Worm (Caenorhabditis elegans) whole organism, early embryonic: Measurements from ENCODE around the gene twk-22.

Experiments used
- ama-1 ChIP-seq: fragments of 150-350 bp; optimal IDR thresholded peaks from 2 replicates; lab custom pipeline; 2014
- hnd-1 ChIP-seq: sonication (generic microtip); optimal IDR thresholded peaks from 2 replicates; lab custom pipeline; 2016; ENCODE audit warnings: missing genetic modification characterization, missing compliant biosample characterization
- pes-1 ChIP-seq: fragments of 200-800 bp; sonication (Bioruptor generic); IDR thresholded peaks from 2 replicates; pipeline ENCODE4 v1.3.6; 2022; ENCODE audit warnings: missing genetic modification reagents, missing genetic modification characterization, missing compliant biosample characterization

DNA sequence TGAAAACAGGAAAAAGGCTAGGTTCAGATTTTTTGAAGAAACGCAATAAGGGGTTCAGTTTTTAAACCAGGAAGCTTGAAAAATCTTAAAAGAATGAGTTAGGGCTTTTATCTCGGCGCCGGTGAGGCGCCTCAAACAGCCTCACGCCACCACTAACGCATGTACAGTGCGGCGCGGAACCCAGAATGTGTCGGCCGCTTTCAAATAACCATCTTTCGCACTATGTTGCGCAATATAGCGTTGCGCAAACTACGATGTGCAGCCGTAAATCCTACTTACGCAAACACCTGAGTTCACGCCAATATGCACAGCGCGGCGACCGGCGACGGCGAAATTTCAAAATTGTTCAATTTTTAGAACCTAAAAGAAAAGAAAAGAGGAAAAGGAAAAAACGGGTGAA, 16.6 kb upstream of the twk-22 start:
- TF ChIP-seq pes-1 (GFP tag; lab: Robert Waterston, UW) (no peak), ama-1 (no peak), hnd-1 (tag; lab: Kevin White, UChicago) (no peak)
